Fruit fly (Drosophila melanogaster): Measurements from ENCODE around the gene CG42752.

The CG42752 gene

DNA sequence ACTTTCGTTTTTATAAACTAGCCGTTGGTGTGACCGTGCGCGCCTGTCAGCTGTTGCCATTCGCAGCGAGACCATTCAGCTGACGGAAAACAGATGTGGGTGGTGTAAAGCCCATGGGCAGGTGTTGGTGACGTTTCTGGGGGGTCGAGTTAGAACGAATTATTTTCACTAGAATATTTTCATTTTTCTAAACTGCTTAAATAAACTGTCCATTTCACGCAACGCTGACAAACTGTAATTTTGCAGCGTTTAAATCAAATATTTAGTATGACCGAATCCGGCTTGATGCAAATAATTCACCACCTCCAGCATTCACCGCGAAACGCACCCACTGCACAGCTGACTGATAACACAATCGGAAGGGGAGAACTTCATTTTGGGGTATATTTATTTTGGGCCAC lies 44.5 kb downstream of the CG42752 start, which contains the start of the genes CG10383 and CG10338 (continued):
- TF ChIP-seq Fer3 (tag; optimal IDR thresholded peaks at IDR 0.05) (peak; percentile 72), lilli (GFP tag; optimal IDR thresholded peaks at IDR 0.05) (peak; percentile 95), CG6175 (GFP tag; IDR thresholded peaks at IDR 0.05) (peak; percentile 79; the same call in 2 of the 3 replicates), H15 (GFP tag; IDR thresholded peaks at IDR 0.05) (peak; percentile 91), Mad (GFP tag; optimal IDR thresholded peaks at IDR 0.05) (peak; percentile 79), tna (GFP tag; IDR thresholded peaks at IDR 0.05; ENCODE audit: partially characterized antibody) (no peak), Gug (GFP tag; IDR thresholded peaks at IDR 0.05) (peak; percentile 93), E2f2 (GFP tag; IDR thresholded peaks at IDR 0.05) (peak; percentile 78), CG17802 (tag; optimal IDR thresholded peaks at IDR 0.05) (peak; percentile 26), CG7745 (tag; optimal IDR thresholded peaks at IDR 0.05) (no peak), cas (GFP tag; IDR thresholded peaks at IDR 0.05) (peak; percentile 67), br (optimal IDR thresholded peaks at IDR 0.05) (no peak), CG14965 (GFP tag; optimal IDR thresholded peaks at IDR 0.05; ENCODE audit: borderline replicate concordance) (peak; percentile 28), Sox100B (GFP tag; optimal IDR thresholded peaks at IDR 0.05) (peak; percentile 41), NK7.1 (GFP tag; optimal IDR thresholded peaks at IDR 0.05) (peak; percentile 73), CG9797 (GFP tag; optimal IDR thresholded peaks at IDR 0.05) (peak; percentile 93), Rx (GFP tag; IDR thresholded peaks at IDR 0.05) (peak; percentile 90), CG18476 (GFP tag; optimal IDR thresholded peaks at IDR 0.05) (peak; percentile 54), vnd (GFP tag; IDR thresholded peaks at IDR 0.05; ENCODE audit: partially characterized antibody) (no peak), tll (GFP tag; optimal IDR thresholded peaks at IDR 0.05) (peak in 1 of 2 experiments; percentile 62), schlank (tag; optimal IDR thresholded peaks at IDR 0.05) (peak; percentile 72), H2.0 (GFP tag; IDR thresholded peaks at IDR 0.05) (peak; percentile 88), z (GFP tag; IDR thresholded peaks at IDR 0.05) (no peak), scrt (GFP tag; optimal IDR thresholded peaks at IDR 0.05) (peak; percentile 72), peb (GFP tag; IDR thresholded peaks at IDR 0.05) (peak; percentile 77), vvl (GFP tag; IDR thresholded peaks at IDR 0.05) (peak; percentile 94), CG42726 (GFP tag; IDR thresholded peaks at IDR 0.05; ENCODE audit: partially characterized antibody) (peak; percentile 38; the same call in 1 of the 2 replicates), Fer2 (tag; optimal IDR thresholded peaks at IDR 0.05) (peak; percentile 47), Scr (GFP tag; IDR thresholded peaks at IDR 0.05; ENCODE audit: partially characterized antibody) (peak; percentile 23; the same call in 1 of the 2 replicates), Xrp1 (GFP tag; IDR thresholded peaks at IDR 0.05) (peak; percentile 87), nerfin-2 (GFP tag; IDR thresholded peaks at IDR 0.05; ENCODE audit: partially characterized antibody) (no peak), CG4360 (GFP tag; IDR thresholded peaks at IDR 0.05) (peak; percentile 53), CG15269 (tag; optimal IDR thresholded peaks at IDR 0.05) (peak; percentile 76), Lim3 (GFP tag; IDR thresholded peaks at IDR 0.05) (0 out of 2 replicates have a peak, but pooled peaks have one; percentile 33), CG7839 (tag; optimal IDR thresholded peaks at IDR 0.05) (peak; percentile 80), CG10565 (GFP tag; optimal IDR thresholded peaks at IDR 0.05) (no peak), CG17186 (GFP tag; optimal IDR thresholded peaks at IDR 0.05) (peak; percentile 80), CG5180 (GFP tag; optimal IDR thresholded peaks at IDR 0.05) (peak; percentile 25), prd (optimal IDR thresholded peaks at IDR 0.05) (no peak), prd (GFP tag; IDR thresholded peaks at IDR 0.05) (peak; percentile 94), fd102C (GFP tag; optimal IDR thresholded peaks at IDR 0.05) (no peak), ftz-f1 (GFP tag; optimal IDR thresholded peaks at IDR 0.05) (peak; percentile 66), chn (GFP tag; optimal IDR thresholded peaks at IDR 0.05) (peak; percentile 96), HLH54F (GFP tag; optimal IDR thresholded peaks at IDR 0.05) (peak; percentile 91), sqz (GFP tag; optimal IDR thresholded peaks at IDR 0.05) (no peak), mld (GFP tag; IDR thresholded peaks at IDR 0.05; ENCODE audit: partially characterized antibody) (no peak), Spps (tag; optimal IDR thresholded peaks at IDR 0.05) (peak; percentile 37), sob (GFP tag; IDR thresholded peaks at IDR 0.05) (peak; percentile 90), ci (GFP tag; IDR thresholded peaks at IDR 0.05) (peak; percentile 97), ro (GFP tag; IDR thresholded peaks at IDR 0.05) (peak; percentile 38; the same call in 1 of the 2 replicates), jigr1 (GFP tag; IDR thresholded peaks at IDR 0.05) (peak; percentile 68; the same call in 2 of the 3 replicates)

Data from whole organism, embryonic.